Worm (Caenorhabditis elegans) whole organism, L4 larva: ENCODE results near the gene F09C12.2.

Experiments used
- duxl-1 ChIP-seq: sonication (generic microtip); optimal IDR thresholded peaks from 2 replicates; lab custom pipeline; 2016; ENCODE audit warnings: mild to moderate bottlenecking, missing genetic modification characterization, moderate library complexity, missing compliant biosample characterization; ENCODE audit not compliant: poor library complexity
- egl-27 ChIP-seq: sonication (generic microtip); optimal IDR thresholded peaks from 3 replicates; lab custom pipeline; 2017; ENCODE audit warnings: missing biosample characterization, missing genetic modification reagents, missing genetic modification characterization
- fkh-10 ChIP-seq: fragments of 150-350 bp; optimal IDR thresholded peaks from 2 replicates; lab custom pipeline; 2014; ENCODE audit warnings: missing biosample characterization, missing genetic modification reagents, missing genetic modification characterization
- jun-1 ChIP-seq: fragments of 150-350 bp; optimal IDR thresholded peaks from 2 replicates; lab custom pipeline; 2014; ENCODE audit warnings: missing biosample characterization, missing genetic modification reagents, missing genetic modification characterization
- lin-13 ChIP-seq: fragments of 150-350 bp; optimal IDR thresholded peaks from 2 replicates; lab custom pipeline; 2014; ENCODE audit warnings: missing biosample characterization, missing genetic modification reagents, missing genetic modification characterization
- mes-2 ChIP-seq: sonication (generic microtip); optimal IDR thresholded peaks from 2 replicates; lab custom pipeline; 2016; ENCODE audit warnings: missing genotype, mild to moderate bottlenecking, missing genetic modification characterization, missing compliant biosample characterization; ENCODE audit not compliant: poor library complexity, severe bottlenecking

- TF ChIP-seq jun-1 (no peak), fkh-10 (no peak), lin-13 (GFP tag; lab: Kevin White, UChicago) (no peak), egl-27 (tag; lab: Kevin White, UChicago) (no peak), mes-2 (tag; lab: Kevin White, UChicago) (no peak), duxl-1 (tag; lab: Kevin White, UChicago) (no peak)
These were observed 5.9 kb upstream of the F09C12.2 start, which contains the start of the genes C04G6.11 and mpk-2 for ce11 chrII:5103784-5104457.
